Fruit fly (Drosophila melanogaster) S2 (cell line): Measurements from ENCODE around the gene Act88F.

Experiments
- CG8478 ChIP-seq: fragments of >200 bp; optimal IDR thresholded peaks from 2 replicates; lab custom pipeline; 2018
- CTCF ChIP-seq, 2 experiments: fragments of >200 bp; optimal IDR thresholded peaks; 2 replicates each; lab custom pipeline; 2018

Act88F gene

DNA sequence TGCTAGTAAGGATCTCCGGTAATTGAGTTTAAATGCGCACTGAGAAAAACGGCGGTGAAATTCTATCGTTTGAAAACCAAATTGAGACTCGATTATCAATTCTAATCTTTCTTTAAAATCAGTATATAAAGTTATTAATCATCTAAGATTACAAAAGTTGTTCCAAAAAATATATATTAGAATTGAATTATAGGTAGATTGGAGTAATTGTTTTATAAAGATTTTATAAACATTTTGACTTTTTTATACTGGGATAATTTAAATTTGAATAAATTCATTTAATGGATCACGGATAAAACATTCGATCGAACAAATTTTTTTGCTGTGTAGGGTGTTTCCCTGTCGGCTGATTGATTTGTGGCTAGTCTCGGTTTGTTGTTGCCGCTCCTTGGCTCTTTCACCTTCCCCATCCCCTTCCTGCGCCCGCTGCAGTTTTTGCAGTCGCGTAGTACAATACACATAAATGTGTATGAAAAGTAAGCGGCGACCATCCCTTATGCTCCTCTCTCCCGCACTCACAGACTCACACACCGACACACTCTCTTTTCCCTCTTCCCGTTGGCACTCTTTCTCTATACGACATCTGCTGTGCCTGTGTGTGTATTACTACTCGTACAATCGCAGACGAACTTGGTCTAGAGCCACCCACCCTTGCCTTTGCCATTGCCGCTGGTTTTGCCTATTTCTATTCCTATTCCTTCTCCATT lies 20.8 kb upstream of the Act88F start:
- TF ChIP-seq CG8478 (lab: Kevin White, UChicago) (no peak), CTCF (optimal IDR thresholded peaks at IDR 0.05; lab: Kevin White, UChicago) (no peak)

DNA sequence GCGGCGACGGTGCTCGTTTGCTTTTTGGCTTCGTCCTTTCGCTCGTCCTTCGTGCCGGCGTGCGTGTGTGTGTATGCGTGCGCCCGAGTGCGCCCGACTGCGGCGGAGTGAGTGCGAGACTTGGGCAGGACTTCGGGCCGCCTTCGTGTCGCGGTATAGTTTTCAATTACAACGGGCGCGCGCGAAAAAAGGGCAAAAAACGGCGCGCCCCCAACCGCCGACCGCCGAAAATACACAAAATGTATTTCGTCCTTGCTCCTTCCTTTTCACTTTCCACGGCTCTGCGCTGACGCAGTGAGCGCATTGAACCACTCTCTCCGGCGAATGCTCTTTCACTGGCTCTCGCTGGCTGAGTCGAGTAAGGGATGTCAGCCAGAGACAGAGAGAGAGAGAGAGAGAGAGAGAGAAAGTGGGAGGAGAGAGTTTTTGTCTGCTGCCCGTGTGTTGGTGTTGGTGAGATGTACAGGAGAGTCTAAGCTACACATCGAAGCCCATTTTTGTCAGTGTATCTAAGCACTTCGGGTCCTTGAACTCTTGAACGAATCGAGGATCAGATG lies 19.3 kb upstream of the Act88F start:
- TF ChIP-seq CG8478 (lab: Kevin White, UChicago) (no peak), CTCF (optimal IDR thresholded peaks at IDR 0.05; lab: Kevin White, UChicago) (no peak)

DNA sequence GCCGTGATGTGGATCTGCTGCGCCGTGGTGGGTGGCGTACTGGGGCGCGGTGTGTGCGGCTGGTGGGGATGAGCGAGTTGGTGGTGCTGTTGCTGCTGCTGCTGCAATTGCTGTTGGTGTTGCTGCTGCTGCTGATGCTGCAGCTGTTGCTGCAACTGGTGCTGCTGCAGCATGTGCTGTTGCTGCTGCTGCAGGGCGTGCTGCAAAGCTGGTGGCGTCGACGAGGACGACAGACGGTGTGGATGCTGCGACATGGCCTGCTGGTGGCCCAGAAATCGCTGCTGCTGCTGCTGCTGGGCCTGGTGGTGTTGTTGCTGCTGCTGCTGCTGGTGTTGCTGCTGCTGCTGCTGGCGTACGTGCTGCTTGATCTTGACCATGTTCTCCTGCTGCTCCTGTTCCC lies 15.6 kb upstream of the Act88F start:
- no peak for TF ChIP-seq CG8478 (lab: Kevin White, UChicago)
- no peak for TF ChIP-seq CTCF (optimal IDR thresholded peaks at IDR 0.05; lab: Kevin White, UChicago)

DNA sequence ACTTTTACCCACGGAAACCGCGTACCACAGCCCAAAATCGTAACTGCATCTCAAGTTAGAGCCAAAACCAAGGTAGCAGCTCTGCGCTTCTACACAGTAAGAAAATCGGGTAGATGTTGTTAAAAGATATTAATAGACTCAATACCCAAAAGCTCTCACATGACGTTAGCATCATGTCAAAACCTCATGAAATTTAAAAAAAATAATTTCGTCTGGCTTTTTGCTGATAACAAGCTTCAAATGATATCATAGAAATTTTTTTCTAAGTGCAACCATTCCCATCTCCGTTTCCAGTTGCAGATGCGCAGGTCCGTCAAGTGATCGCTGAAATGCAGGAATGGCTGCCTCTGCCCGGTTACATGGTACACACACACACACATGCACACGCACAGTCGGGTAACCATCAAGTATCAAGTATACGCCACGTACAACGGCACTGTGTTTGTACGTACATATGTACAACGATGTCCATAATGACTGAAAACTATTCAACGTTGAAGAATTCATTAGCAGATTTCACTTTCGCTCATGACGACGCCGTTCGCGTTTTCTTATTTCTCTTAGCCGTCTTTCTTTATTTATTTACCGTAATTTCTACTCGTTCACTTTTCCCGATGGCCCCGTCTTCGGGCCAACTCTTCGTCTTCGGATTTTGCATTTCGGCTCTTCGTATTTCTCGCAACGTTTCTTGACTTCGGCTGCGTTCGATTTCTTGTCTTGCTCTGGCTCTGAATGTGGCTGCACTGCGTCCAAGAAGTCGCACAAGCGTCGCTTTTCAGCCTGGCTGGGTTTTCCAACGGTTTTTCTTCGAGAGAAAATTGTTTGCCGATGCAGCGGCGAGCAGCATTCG lies 13.9 kb upstream of the Act88F start:
- TF ChIP-seq CG8478 (lab: Kevin White, UChicago), result no peak
- TF ChIP-seq CTCF (optimal IDR thresholded peaks at IDR 0.05; lab: Kevin White, UChicago), result no peak

DNA sequence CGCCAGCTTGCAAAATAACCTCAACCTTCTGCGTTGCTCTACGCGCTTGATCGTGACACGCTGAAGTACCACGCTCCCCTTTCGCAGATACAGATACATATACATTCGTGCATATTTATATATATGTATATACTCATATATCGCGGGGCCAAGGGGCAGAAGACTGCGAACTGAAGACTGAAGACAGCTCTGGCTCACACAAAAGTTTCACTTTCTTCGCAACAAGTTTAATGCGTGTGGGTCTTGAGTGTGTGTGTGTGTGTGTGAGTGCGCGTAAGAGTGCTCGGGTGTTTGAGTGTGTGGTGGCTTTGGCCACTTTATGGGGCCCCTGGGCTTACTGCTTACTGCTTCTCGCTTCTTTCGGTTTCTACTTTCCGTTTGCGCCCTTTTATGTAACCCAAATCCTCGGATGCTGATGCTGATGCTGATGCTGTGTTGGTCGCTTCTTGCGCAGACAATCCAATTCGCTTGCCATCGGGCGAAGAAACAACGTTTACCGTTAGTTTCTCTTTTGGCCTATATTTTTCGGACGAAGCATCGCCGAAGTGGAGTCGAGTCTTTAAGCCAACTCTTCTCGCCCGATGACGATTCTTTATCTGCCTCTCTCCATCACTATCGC lies 12.5 kb upstream of the Act88F start:
- TF ChIP-seq CG8478 (lab: Kevin White, UChicago) (no peak), CTCF (optimal IDR thresholded peaks at IDR 0.05; lab: Kevin White, UChicago) (no peak)

DNA sequence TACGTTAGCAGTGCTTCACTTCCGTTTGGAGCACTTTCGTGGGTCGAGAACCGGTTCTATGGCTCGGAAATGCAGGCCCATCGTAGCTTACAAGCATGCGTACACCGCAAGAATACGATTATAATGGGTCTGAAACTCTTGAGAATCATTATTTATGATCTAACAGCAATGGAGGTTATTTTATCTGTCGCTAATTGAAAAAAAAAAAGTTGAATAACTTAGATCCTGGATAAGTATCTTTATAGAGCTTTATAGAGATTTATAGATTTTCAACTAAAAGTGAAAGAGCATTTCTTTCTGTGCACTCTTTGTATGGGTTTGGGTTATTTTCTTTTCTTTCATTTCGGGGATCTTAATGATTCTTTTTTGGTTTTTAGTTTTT lies 12.0 kb upstream of the Act88F start:
- TF ChIP-seq CTCF (optimal IDR thresholded peaks at IDR 0.05; lab: Kevin White, UChicago) (no peak), CG8478 (lab: Kevin White, UChicago) (no peak)

DNA sequence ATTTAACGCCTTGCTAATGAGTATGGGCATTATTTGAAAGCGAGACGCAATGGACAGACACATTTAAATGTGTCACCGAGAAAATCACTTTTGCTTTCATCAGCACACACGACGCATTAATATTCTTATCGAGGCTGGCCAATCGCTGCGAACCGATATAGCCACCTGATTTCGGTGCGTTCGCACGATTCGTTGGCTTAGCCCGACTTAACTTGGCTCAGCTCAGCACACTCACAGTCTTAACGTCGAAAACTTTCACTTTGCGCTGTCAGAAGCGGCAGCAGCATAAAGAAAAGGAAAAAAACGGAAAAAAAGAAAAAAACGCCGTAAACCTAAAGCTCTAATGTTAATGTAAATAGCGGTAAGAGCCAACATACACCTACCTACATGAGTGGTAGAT lies 9.4 kb upstream of the Act88F start:
- TF ChIP-seq CTCF (optimal IDR thresholded peaks at IDR 0.05; lab: Kevin White, UChicago) (no peak), CG8478 (lab: Kevin White, UChicago) (no peak)

DNA sequence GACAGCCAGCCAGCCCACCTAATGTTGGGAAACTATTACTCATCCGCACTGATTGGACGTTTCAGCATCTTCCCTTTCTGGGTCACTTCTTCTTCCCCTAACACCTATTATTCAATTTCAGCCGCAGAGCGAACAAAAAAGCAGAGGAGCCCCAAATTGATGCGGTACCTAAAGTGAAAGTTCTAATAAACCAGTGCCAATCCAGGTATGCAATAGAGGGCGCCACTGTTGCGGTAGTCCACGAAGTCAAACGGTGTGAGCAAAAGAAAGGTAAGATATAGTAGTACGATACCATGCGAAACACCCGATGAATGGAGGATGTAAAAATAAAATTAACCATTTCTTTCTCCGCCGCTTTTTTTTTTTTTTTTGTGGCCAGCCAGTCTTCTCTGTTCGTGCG lies 8.6 kb upstream of the Act88F start:
- TF ChIP-seq CG8478 (lab: Kevin White, UChicago) (no peak), CTCF (optimal IDR thresholded peaks at IDR 0.05; lab: Kevin White, UChicago) (peak; percentile 71 to 75)

DNA sequence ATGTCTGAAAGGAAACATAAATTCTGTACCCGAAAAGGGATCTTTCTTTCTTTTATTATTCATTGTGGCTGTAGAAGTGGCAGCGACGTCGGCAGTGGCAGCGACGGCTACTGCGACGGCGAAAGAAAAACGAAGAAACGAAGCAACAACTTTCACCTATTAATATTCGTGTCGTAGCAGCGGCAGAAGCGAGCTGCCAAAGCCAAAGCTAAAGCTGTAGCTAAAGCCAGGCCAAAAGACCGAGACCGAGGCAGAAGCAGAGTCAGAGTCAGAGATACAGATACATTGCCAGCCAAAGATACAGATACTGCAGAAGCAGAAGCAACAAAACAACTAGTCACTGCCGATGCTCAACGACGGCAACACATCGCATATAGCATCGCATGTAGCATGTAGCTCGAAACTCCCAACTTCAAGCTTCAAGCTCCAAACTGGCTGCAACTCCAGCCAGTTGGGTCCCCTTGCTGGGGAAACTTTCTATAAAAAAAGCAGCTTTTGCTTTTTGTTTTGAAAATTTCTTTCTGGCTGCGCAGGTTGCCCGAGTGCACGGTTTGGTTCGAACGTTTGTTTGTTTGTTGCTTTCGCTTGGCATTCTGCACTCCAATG lies 6.3 kb upstream of the Act88F start:
- no peak for TF ChIP-seq CTCF (optimal IDR thresholded peaks at IDR 0.05; lab: Kevin White, UChicago)
- TF ChIP-seq CG8478 (lab: Kevin White, UChicago), result no peak

DNA sequence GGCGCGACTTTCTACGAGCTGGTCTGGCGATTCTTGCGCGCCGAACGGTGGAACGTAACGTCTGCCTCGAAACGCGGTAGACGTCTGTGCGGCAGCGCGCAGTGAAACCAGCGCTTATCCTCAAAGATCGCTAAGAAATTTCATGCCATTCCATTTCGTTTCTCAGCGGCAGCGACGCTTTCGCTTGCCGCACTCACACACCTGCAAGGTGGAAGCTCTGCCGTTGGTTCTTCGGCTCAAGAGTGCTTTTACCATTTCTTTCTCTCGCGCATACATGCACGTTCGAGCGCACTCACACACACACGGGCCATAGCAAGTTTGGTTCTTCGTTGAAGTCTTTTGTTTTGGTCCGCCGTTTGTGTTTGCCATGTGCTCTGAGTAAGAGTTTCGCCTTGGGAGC lies 5.1 kb upstream of the Act88F start, which contains the start of gene CG6118:
CG6118 (minus strand) TSS at position 63 of the 400 bp plus-strand sequence.
- TF ChIP-seq CTCF (optimal IDR thresholded peaks at IDR 0.05; lab: Kevin White, UChicago) (no peak), CG8478 (lab: Kevin White, UChicago) (no peak)

DNA sequence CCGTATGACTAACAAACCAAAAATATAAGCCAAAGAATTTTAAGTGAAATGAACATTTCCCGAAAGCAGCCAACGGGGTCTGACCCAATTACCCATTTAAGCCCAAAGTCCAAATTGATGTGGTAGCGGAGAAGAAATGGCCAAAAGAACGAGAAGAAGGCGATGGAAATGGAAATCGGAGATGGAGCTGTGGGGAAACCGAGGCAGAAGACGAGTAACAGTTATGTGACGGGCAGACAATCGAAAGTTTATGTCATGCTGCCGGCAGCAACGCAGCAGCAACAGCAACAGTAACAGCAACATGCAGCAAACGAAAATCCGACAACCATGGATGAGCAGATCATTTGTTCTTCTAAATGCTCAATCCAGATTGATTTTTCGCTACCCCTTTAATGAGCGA lies 3.0 kb upstream of the Act88F start:
- TF ChIP-seq CG8478 (lab: Kevin White, UChicago) (no peak), CTCF (optimal IDR thresholded peaks at IDR 0.05; lab: Kevin White, UChicago) (no peak)

DNA sequence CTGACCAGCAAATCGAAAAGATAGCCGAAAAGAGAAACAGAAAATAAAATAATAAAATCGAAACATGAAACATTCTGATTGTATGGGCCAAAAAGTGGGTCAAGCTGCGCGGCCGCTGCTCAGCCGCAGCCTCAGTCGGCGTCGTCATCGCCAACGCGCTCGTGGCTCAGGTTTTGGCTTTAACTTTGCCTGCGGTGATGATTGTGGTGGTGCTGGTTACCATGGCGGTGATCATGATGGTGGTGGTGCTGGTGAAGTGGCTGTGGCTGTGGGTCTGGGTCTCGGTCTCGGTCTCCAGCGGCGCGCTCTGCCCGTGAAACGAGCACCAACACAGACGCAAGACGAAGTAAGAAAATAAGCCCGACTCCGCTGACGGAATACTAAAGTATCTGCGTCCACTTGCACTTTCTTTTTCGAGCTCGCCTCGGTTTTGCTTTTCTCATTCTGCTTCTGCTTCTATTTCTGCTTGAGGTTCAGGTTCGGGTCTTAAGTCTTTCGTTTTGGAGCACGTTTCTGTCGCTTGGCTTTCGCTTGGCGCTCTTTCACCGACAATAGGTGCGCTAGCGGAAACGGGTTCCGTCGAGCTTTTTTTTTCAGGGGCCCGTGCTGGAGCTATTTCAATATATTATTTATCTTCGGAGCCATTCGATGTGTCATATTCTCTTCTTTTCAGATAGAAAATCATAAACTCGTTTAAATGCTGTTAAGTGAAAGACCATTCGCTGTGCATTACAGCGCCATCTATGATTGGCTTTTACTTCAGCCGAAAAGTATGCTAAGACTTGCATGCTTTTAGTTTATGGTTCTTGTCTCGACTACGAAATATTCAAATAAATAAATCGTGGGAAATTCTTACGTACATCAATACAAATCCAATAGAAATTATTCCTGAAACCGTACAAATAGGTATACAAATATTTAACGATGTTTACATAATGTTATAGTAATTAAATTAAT lies 2.0 kb upstream of the Act88F start:
- TF ChIP-seq CG8478 (lab: Kevin White, UChicago) (no peak), CTCF (optimal IDR thresholded peaks at IDR 0.05; lab: Kevin White, UChicago) (peak; percentile 93 to 96)

DNA sequence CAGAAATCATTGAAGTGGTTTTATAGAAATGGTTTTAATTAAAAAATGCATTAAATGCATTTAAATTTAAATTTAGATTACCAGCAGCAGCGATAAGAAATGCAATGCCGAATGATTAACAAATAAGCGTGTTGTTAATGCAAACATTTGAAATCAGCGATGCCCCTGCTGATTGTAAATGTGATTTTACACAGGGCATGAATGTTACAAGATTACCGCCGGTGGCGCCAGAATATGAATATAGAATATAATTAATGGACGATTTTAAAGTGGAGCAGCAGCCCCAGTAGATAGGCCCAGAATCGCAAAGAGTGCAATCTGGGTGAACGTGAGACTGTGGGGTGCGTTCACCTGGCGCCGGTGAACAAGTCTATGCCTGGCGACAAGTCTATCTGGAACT lies 6.4 kb downstream of the Act88F start:
- TF ChIP-seq CTCF (optimal IDR thresholded peaks at IDR 0.05; lab: Kevin White, UChicago) (no peak), CG8478 (lab: Kevin White, UChicago) (no peak)
